Fruit fly (Drosophila melanogaster) whole organism, embryonic: ENCODE measurements around the gene CNPYb.

ENCODE experiments used
- CG10654 ChIP-seq: fragments of 200-800 bp; sonication (Bioruptor generic); optimal IDR thresholded peaks from 2 replicates; lab custom pipeline; 2016; ENCODE audit warnings: missing biosample characterization, missing genetic modification characterization
- CG10959 ChIP-seq: fragments of 200-800 bp; sonication (Bioruptor generic); IDR thresholded peaks from 2 replicates; pipeline ENCODE4 v1.3.6; 2022; ENCODE audit warnings: missing biosample characterization, missing genetic modification characterization
- CG15269 ChIP-seq: fragments of 200-800 bp; sonication (Bioruptor generic); optimal IDR thresholded peaks from 2 replicates; lab custom pipeline; 2018; ENCODE audit warnings: missing biosample characterization, mild to moderate bottlenecking, missing genetic modification characterization, moderate library complexity
- CG15601 ChIP-seq: fragments of 200-800 bp; sonication (Bioruptor generic); optimal IDR thresholded peaks from 3 replicates; lab custom pipeline; 2019; ENCODE audit warnings: missing biosample characterization, mild to moderate bottlenecking, missing genetic modification characterization, moderate library complexity
- CG15696 ChIP-seq: fragments of 200-800 bp; sonication (Bioruptor generic); optimal IDR thresholded peaks from 2 replicates; lab custom pipeline; 2019; ENCODE audit warnings: missing biosample characterization, mild to moderate bottlenecking, missing genetic modification characterization, moderate library complexity
- CG1602 ChIP-seq: fragments of 200-800 bp; sonication (Bioruptor generic); optimal IDR thresholded peaks from 3 replicates; lab custom pipeline; 2016; ENCODE audit warnings: missing biosample characterization, missing genetic modification characterization
- CG18476 ChIP-seq: fragments of 200-800 bp; sonication (Bioruptor generic); optimal IDR thresholded peaks from 2 replicates; lab custom pipeline; 2016; ENCODE audit warnings: missing biosample characterization, mild to moderate bottlenecking, missing genetic modification characterization
- CG2116 ChIP-seq: fragments of 200-800 bp; sonication (Bioruptor generic); optimal IDR thresholded peaks from 3 replicates; lab custom pipeline; 2018; ENCODE audit warnings: missing biosample characterization, mild to moderate bottlenecking, missing genetic modification characterization
- CG2202 ChIP-seq: fragments of 200-800 bp; sonication (Bioruptor generic); optimal IDR thresholded peaks from 2 replicates; lab custom pipeline; 2018; ENCODE audit warnings: missing biosample characterization, mild to moderate bottlenecking, missing genetic modification characterization
- CG32772 ChIP-seq: fragments of 200-800 bp; sonication (Bioruptor generic); IDR thresholded peaks from 2 replicates; pipeline ENCODE4 v1.3.6; 2022; ENCODE audit warnings: missing biosample characterization, missing genetic modification characterization
- CG3726 ChIP-seq: fragments of 200-800 bp; sonication (Bioruptor generic); IDR thresholded peaks from 3 replicates; pipeline ENCODE4, ENCODE4 v1.3.6; 2022; ENCODE audit warnings: missing biosample characterization, missing genetic modification characterization
- CG4404 ChIP-seq: fragments of 200-800 bp; sonication (Bioruptor generic); IDR thresholded peaks from 2 replicates; pipeline ENCODE4 v1.3.6; 2022; ENCODE audit warnings: missing biosample characterization, missing genetic modification characterization
- CG5180 ChIP-seq: fragments of 200-800 bp; sonication (Bioruptor generic); optimal IDR thresholded peaks from 3 replicates; lab custom pipeline; 2017; ENCODE audit warnings: missing biosample characterization, missing genetic modification characterization, mild to moderate bottlenecking, moderate library complexity, missing genetic modification reagents
- CG5245 ChIP-seq: fragments of 200-800 bp; sonication (Bioruptor generic); optimal IDR thresholded peaks from 3 replicates; lab custom pipeline; 2016; ENCODE audit warnings: missing biosample characterization, missing genetic modification characterization
- CG5953 ChIP-seq: fragments of 200-800 bp; sonication (Bioruptor generic); IDR thresholded peaks from 2 replicates; pipeline ENCODE4 v1.3.6; 2022; ENCODE audit warnings: missing biosample characterization, missing genetic modification characterization
- CG6791 ChIP-seq: fragments of 200-800 bp; sonication (Bioruptor generic); IDR thresholded peaks from 3 replicates; pipeline ENCODE4 v1.3.6; 2022; ENCODE audit warnings: missing biosample characterization, missing genetic modification characterization; ENCODE audit not compliant: partially characterized antibody
- CG6813 ChIP-seq: fragments of 200-800 bp; sonication (Bioruptor generic); optimal IDR thresholded peaks from 2 replicates; lab custom pipeline; 2017; ENCODE audit warnings: missing biosample characterization, missing genetic modification characterization, mild to moderate bottlenecking, moderate library complexity, missing genetic modification reagents
- CG8359 ChIP-seq: fragments of 200-800 bp; sonication (Bioruptor generic); optimal IDR thresholded peaks from 2 replicates; lab custom pipeline; 2017; ENCODE audit warnings: missing biosample characterization, mild to moderate bottlenecking, missing genetic modification characterization, borderline replicate concordance
- CG9215 ChIP-seq: fragments of 200-800 bp; sonication (Bioruptor generic); IDR thresholded peaks from 2 replicates; pipeline ENCODE4 v1.3.6; 2022; ENCODE audit warnings: missing biosample characterization, missing genetic modification characterization
- CG9609 ChIP-seq: fragments of 200-800 bp; sonication (Bioruptor generic); optimal IDR thresholded peaks from 3 replicates; lab custom pipeline; 2016; ENCODE audit warnings: missing biosample characterization, missing genetic modification characterization
- D ChIP-seq, 2 experiments: fragments of 200-800 bp in 1 of 2; fragments of >200 bp in 1 of 2; sonication (Bioruptor generic) in 1 of 2; optimal IDR thresholded peaks; 2 replicates in 1 of 2; 3 replicates in 1 of 2; lab custom pipeline; 2017; ENCODE audit warnings: mild to moderate bottlenecking in 1 of 2, missing biosample characterization in 1 of 2, missing genetic modification characterization in 1 of 2, missing genetic modification reagents in 1 of 2
- HmgD ChIP-seq: fragments of 200-800 bp; sonication (Bioruptor generic); optimal IDR thresholded peaks from 3 replicates; lab custom pipeline; 2016; ENCODE audit warnings: missing biosample characterization, missing genetic modification characterization
- Hr78 ChIP-seq, 2 experiments: fragments of 200-800 bp in 1 of 2; fragments of >200 bp in 1 of 2; sonication (Bioruptor generic) in 1 of 2; optimal IDR thresholded peaks; 2 replicates each; lab custom pipeline; 2017 to 2019; ENCODE audit warnings: missing biosample characterization in 2 of 2, missing genetic modification characterization in 2 of 2, mild to moderate bottlenecking in 1 of 2, moderate library complexity in 1 of 2
- Mrtf ChIP-seq: fragments of 200-800 bp; sonication (Bioruptor generic); IDR thresholded peaks from 3 replicates; pipeline ENCODE4 v1.3.6; 2022; ENCODE audit warnings: missing biosample characterization, missing genetic modification characterization
- Side ChIP-seq: fragments of 200-800 bp; sonication (Bioruptor generic); optimal IDR thresholded peaks from 2 replicates; lab custom pipeline; 2016; ENCODE audit warnings: missing biosample characterization, missing genetic modification characterization
- Sox102F ChIP-seq: fragments of 200-800 bp; sonication (Bioruptor generic); optimal IDR thresholded peaks from 2 replicates; lab custom pipeline; 2018; ENCODE audit warnings: missing biosample characterization, mild to moderate bottlenecking, missing genetic modification characterization, moderate library complexity
- Xbp1 ChIP-seq: fragments of 200-800 bp; sonication (Bioruptor generic); optimal IDR thresholded peaks from 3 replicates; lab custom pipeline; 2016; ENCODE audit warnings: missing biosample characterization, mild to moderate bottlenecking, missing genetic modification characterization
- ab ChIP-seq: fragments of 200-800 bp; sonication (Bioruptor generic); optimal IDR thresholded peaks from 2 replicates; lab custom pipeline; 2016; ENCODE audit warnings: missing biosample characterization, missing genetic modification characterization
- bab2 ChIP-seq: fragments of 200-800 bp; sonication (Bioruptor generic); optimal IDR thresholded peaks from 2 replicates; lab custom pipeline; 2016; ENCODE audit warnings: missing biosample characterization, missing genetic modification characterization
- btn ChIP-seq: fragments of 200-800 bp; sonication (Bioruptor generic); optimal IDR thresholded peaks from 2 replicates; lab custom pipeline; 2016; ENCODE audit warnings: missing biosample characterization, missing genetic modification characterization
- crc ChIP-seq: fragments of 200-800 bp; sonication (Bioruptor generic); optimal IDR thresholded peaks from 2 replicates; lab custom pipeline; 2016; ENCODE audit warnings: missing biosample characterization, missing genetic modification characterization
- dm ChIP-seq: fragments of 200-800 bp; sonication (Bioruptor generic); optimal IDR thresholded peaks from 3 replicates; lab custom pipeline; 2016; ENCODE audit warnings: missing biosample characterization, missing genetic modification characterization
- dysf ChIP-seq: fragments of 200-800 bp; sonication (Bioruptor generic); IDR thresholded peaks from 3 replicates; pipeline ENCODE4 v1.3.6; 2022; ENCODE audit warnings: missing biosample characterization, missing genetic modification characterization
- fd64A ChIP-seq: fragments of 200-800 bp; sonication (Bioruptor generic); optimal IDR thresholded peaks from 3 replicates; lab custom pipeline; 2018; ENCODE audit warnings: missing biosample characterization, mild to moderate bottlenecking, missing genetic modification characterization
- fd96Cb ChIP-seq: fragments of 200-800 bp; sonication (Bioruptor generic); optimal IDR thresholded peaks from 2 replicates; lab custom pipeline; 2018; ENCODE audit warnings: missing biosample characterization, mild to moderate bottlenecking, missing genetic modification characterization, moderate library complexity
- fu2 ChIP-seq: fragments of 200-800 bp; sonication (Bioruptor generic); optimal IDR thresholded peaks from 2 replicates; lab custom pipeline; 2016; ENCODE audit warnings: missing biosample characterization, missing genetic modification characterization
- gcm2 ChIP-seq: fragments of 200-800 bp; sonication (Bioruptor generic); optimal IDR thresholded peaks from 2 replicates; lab custom pipeline; 2016; ENCODE audit warnings: missing biosample characterization, missing genetic modification characterization
- kay ChIP-seq: fragments of 200-800 bp; sonication (Bioruptor generic); optimal IDR thresholded peaks from 2 replicates; lab custom pipeline; 2016; ENCODE audit warnings: missing biosample characterization, missing genetic modification characterization
- klu ChIP-seq: fragments of 200-800 bp; sonication (Bioruptor generic); IDR thresholded peaks from 2 replicates; pipeline ENCODE4 v1.3.6; 2022; ENCODE audit warnings: missing biosample characterization, missing genetic modification characterization
- kni ChIP-seq: fragments of 200-800 bp; sonication (Bioruptor generic); optimal IDR thresholded peaks from 3 replicates; lab custom pipeline; 2017; ENCODE audit warnings: mild to moderate bottlenecking, missing biosample characterization, missing genetic modification reagents, missing genetic modification characterization
- luna ChIP-seq: fragments of 200-800 bp; sonication (Bioruptor generic); optimal IDR thresholded peaks from 2 replicates; lab custom pipeline; 2016; ENCODE audit warnings: missing biosample characterization, missing genetic modification characterization
- odd ChIP-seq: fragments of 200-800 bp; sonication (Bioruptor generic); optimal IDR thresholded peaks from 2 replicates; lab custom pipeline; 2017; ENCODE audit warnings: missing biosample characterization, mild to moderate bottlenecking, missing genetic modification characterization
- pita ChIP-seq: fragments of 200-800 bp; sonication (Bioruptor generic); optimal IDR thresholded peaks from 2 replicates; lab custom pipeline; 2017; ENCODE audit warnings: missing biosample characterization, mild to moderate bottlenecking, missing genetic modification characterization
- prd ChIP-seq, 3 experiments: fragments of >200 bp in 2 of 3; fragments of 200-800 bp in 1 of 3; sonication (Bioruptor generic) in 1 of 3; optimal IDR thresholded peaks in 2 of 3; IDR thresholded peaks in 1 of 3; 2 replicates in 2 of 3; 3 replicates in 1 of 3; pipeline versions ENCODE4 v1.3.6 to Lab custom; 2017 to 2022; ENCODE audit warnings: missing biosample characterization in 1 of 3, missing genetic modification characterization in 1 of 3
- pzg ChIP-seq: fragments of 200-800 bp; sonication (Bioruptor generic); optimal IDR thresholded peaks from 3 replicates; lab custom pipeline; 2018; ENCODE audit warnings: missing biosample characterization, mild to moderate bottlenecking, missing genetic modification characterization, moderate library complexity
- ranshi ChIP-seq: fragments of 200-800 bp; sonication (Bioruptor generic); IDR thresholded peaks from 2 replicates; pipeline ENCODE4 v1.3.6; 2022; ENCODE audit warnings: missing biosample characterization, missing genetic modification characterization
- tin ChIP-seq: fragments of 200-800 bp; sonication (Bioruptor generic); optimal IDR thresholded peaks from 3 replicates; lab custom pipeline; 2016; ENCODE audit warnings: missing biosample characterization, missing genetic modification characterization
- zfh2 ChIP-seq: fragments of 200-800 bp; sonication (Bioruptor generic); optimal IDR thresholded peaks from 2 replicates; lab custom pipeline; 2016; ENCODE audit warnings: missing biosample characterization, missing genetic modification characterization

Gene CNPYb

dm6 chr3L:19087369-19088275 is 8.4 kb downstream of the CNPYb start (continued):
- TF ChIP-seq fu2 = no peak
- peak; percentile 59 for TF ChIP-seq Sox102F (GFP tag; lab: Kevin White, UChicago)
- no peak for TF ChIP-seq bab2 (GFP tag; lab: Kevin White, UChicago)
- TF ChIP-seq kay (GFP tag; lab: Kevin White, UChicago) = no peak
- TF ChIP-seq CG18476 (GFP tag; lab: Kevin White, UChicago) = no peak
- TF ChIP-seq CG6813 = no peak
- no peak for TF ChIP-seq CG9609 (GFP tag; lab: Kevin White, UChicago)
- no peak for TF ChIP-seq CG9215
- no peak for TF ChIP-seq Mrtf (GFP tag; lab: Robert Waterston, UW)
- no peak for TF ChIP-seq HmgD (GFP tag; lab: Kevin White, UChicago)
- TF ChIP-seq Side (GFP tag; lab: Kevin White, UChicago) = no peak
- TF ChIP-seq CG3726 (GFP tag; lab: Robert Waterston, UW) = no peak
- no peak for TF ChIP-seq luna (GFP tag; lab: Kevin White, UChicago)
- no peak for TF ChIP-seq CG5953 (GFP tag; lab: Robert Waterston, UW)
- TF ChIP-seq Hr78 (GFP tag; optimal IDR thresholded peaks at IDR 0.05; lab: Kevin White, UChicago) = no peak
- TF ChIP-seq ab (GFP tag; lab: Kevin White, UChicago) = no peak
- TF ChIP-seq pzg (GFP tag; lab: Kevin White, UChicago) = no peak
- no peak for TF ChIP-seq D (optimal IDR thresholded peaks at IDR 0.05; lab: Kevin White, UChicago)
- peak; percentile 20 for TF ChIP-seq D (GFP tag; optimal IDR thresholded peaks at IDR 0.05; lab: Kevin White, UChicago)
- no peak for TF ChIP-seq CG6791 (GFP tag; lab: Robert Waterston, UW)
- no peak for TF ChIP-seq CG15696 (tag; lab: Kevin White, UChicago)
- TF ChIP-seq CG32772 (GFP tag; lab: Robert Waterston, UW) = no peak
- TF ChIP-seq pita (GFP tag; lab: Kevin White, UChicago) = no peak
- no peak for TF ChIP-seq zfh2 (GFP tag; lab: Kevin White, UChicago)
- TF ChIP-seq odd = no peak
- TF ChIP-seq Xbp1 (GFP tag; lab: Kevin White, UChicago) = peak; percentile 23
- no peak for TF ChIP-seq CG1602 (GFP tag; lab: Kevin White, UChicago)
- no peak for TF ChIP-seq CG5245 (GFP tag; lab: Kevin White, UChicago)
- peak; percentile 1 for TF ChIP-seq CG15601
- TF ChIP-seq fd96Cb = peak; percentile 44
- no peak for TF ChIP-seq CG10959 (GFP tag; lab: Robert Waterston, UW)
- TF ChIP-seq crc (GFP tag; lab: Kevin White, UChicago) = no peak
- no peak for TF ChIP-seq btn (GFP tag; lab: Kevin White, UChicago)
- TF ChIP-seq CG2202 = no peak
- TF ChIP-seq CG4404 (GFP tag; lab: Robert Waterston, UW) = no peak
- TF ChIP-seq CG2116 (GFP tag; lab: Kevin White, UChicago) = no peak
- no peak for TF ChIP-seq CG5180
- no peak for TF ChIP-seq tin (GFP tag; lab: Kevin White, UChicago)
- no peak for TF ChIP-seq CG8359 (GFP tag; lab: Kevin White, UChicago)
- TF ChIP-seq fd64A (GFP tag; lab: Kevin White, UChicago) = no peak
- TF ChIP-seq CG10654 (GFP tag; lab: Kevin White, UChicago) = no peak
- TF ChIP-seq ranshi (GFP tag; lab: Robert Waterston, UW) = no peak
- TF ChIP-seq klu = no peak
- TF ChIP-seq CG15269 (tag; lab: Kevin White, UChicago) = peak; percentile 38
- TF ChIP-seq dysf (GFP tag; lab: Robert Waterston, UW) = 0 out of 3 replicates have a peak, but pooled peaks have one; percentile 5
- TF ChIP-seq dm = no peak
- no peak for TF ChIP-seq prd (optimal IDR thresholded peaks at IDR 0.05; lab: Kevin White, UChicago)
- TF ChIP-seq prd (GFP tag; IDR thresholded peaks at IDR 0.05; lab: Robert Waterston, UW) = no peak
- TF ChIP-seq gcm2 (GFP tag; lab: Kevin White, UChicago) = no peak
- TF ChIP-seq kni = no peak
